Worm (Caenorhabditis elegans): ENCODE results near the gene ptr-24.
A peak's percentile ranks its signal among the peaks of the same experiment; 100 is the strongest.

The ptr-24 gene

ce11 chrX:13354672-13355407 lies 17.0 kb downstream of the ptr-24 start:
- no peak for TF ChIP-seq nhr-232 (tag; optimal IDR thresholded peaks at IDR 0.05)
- no peak for TF ChIP-seq sdc-2 (tag; optimal IDR thresholded peaks at IDR 0.05)
- no peak for TF ChIP-seq sox-2 (GFP tag; IDR thresholded peaks at IDR 0.05)
- TF ChIP-seq hlh-30 (tag; optimal IDR thresholded peaks at IDR 0.05; ENCODE audit: insufficient read depth), result no peak
- TF ChIP-seq pha-4 (tag; optimal IDR thresholded peaks at IDR 0.05), result no peak
- TF ChIP-seq npax-4 (tag; optimal IDR thresholded peaks at IDR 0.05), result no peak
- TF ChIP-seq pag-3 (tag; optimal IDR thresholded peaks at IDR 0.05; ENCODE audit: borderline replicate concordance), result no peak
- TF ChIP-seq hlh-13 (GFP tag; optimal IDR thresholded peaks at IDR 0.05), result no peak
- TF ChIP-seq che-1 (tag; optimal IDR thresholded peaks at IDR 0.05), result no peak
- TF ChIP-seq dve-1 (tag; optimal IDR thresholded peaks at IDR 0.05), result no peak
- TF ChIP-seq ceh-30 (tag; optimal IDR thresholded peaks at IDR 0.05), result no peak
- no peak for TF ChIP-seq gmeb-2 (tag; optimal IDR thresholded peaks at IDR 0.05)
- no peak for TF ChIP-seq unc-55 (GFP tag; optimal IDR thresholded peaks at IDR 0.05)

ce11 chrX:13356469-13356868 lies 18.6 kb downstream of the ptr-24 start:
- no peak for TF ChIP-seq dve-1 (tag; optimal IDR thresholded peaks at IDR 0.05)
- no peak for TF ChIP-seq tbx-2 (tag; optimal IDR thresholded peaks at IDR 0.05)
- no peak for TF ChIP-seq ceh-19 (GFP tag; optimal IDR thresholded peaks at IDR 0.05)
- TF ChIP-seq hlh-30 (tag; optimal IDR thresholded peaks at IDR 0.05; ENCODE audit: insufficient read depth), result no peak
- TF ChIP-seq hlh-15 (tag; optimal IDR thresholded peaks at IDR 0.05), result no peak
- no peak for TF ChIP-seq lim-6 (tag; optimal IDR thresholded peaks at IDR 0.05)
- TF ChIP-seq npax-4 (tag; optimal IDR thresholded peaks at IDR 0.05), result no peak
- no peak for TF ChIP-seq sdc-2 (tag; optimal IDR thresholded peaks at IDR 0.05)
- no peak for TF ChIP-seq sox-4 (tag; optimal IDR thresholded peaks at IDR 0.05)

ce11 chrX:13357673-13358072 lies 19.8 kb downstream of the ptr-24 start:
- TF ChIP-seq F13H6.1 (tag; optimal IDR thresholded peaks at IDR 0.05) (no peak), ceh-19 (GFP tag; optimal IDR thresholded peaks at IDR 0.05) (no peak), syd-9 (tag; optimal IDR thresholded peaks at IDR 0.05) (no peak), C38D4.7 (GFP tag; optimal IDR thresholded peaks at IDR 0.05) (no peak), pqm-1 (tag; optimal IDR thresholded peaks at IDR 0.05) (no peak), sdc-2 (tag; optimal IDR thresholded peaks at IDR 0.05) (no peak), ceh-34 (tag; optimal IDR thresholded peaks at IDR 0.05) (no peak), unc-55 (GFP tag; optimal IDR thresholded peaks at IDR 0.05) (no peak), unc-86 (tag; optimal IDR thresholded peaks at IDR 0.05) (no peak), sox-4 (tag; optimal IDR thresholded peaks at IDR 0.05) (no peak), eyg-1 (tag; optimal IDR thresholded peaks at IDR 0.05) (no peak), pat-9 (tag; optimal IDR thresholded peaks at IDR 0.05) (no peak)

ce11 chrX:13358573-13358972 lies 20.7 kb downstream of the ptr-24 start:
- no peak for TF ChIP-seq tbx-7 (tag; optimal IDR thresholded peaks at IDR 0.05)
- TF ChIP-seq F13H6.1 (tag; optimal IDR thresholded peaks at IDR 0.05), result no peak
- TF ChIP-seq ceh-6 (GFP tag; optimal IDR thresholded peaks at IDR 0.05), result no peak
- TF ChIP-seq gmeb-2 (tag; optimal IDR thresholded peaks at IDR 0.05), result no peak
- no peak for TF ChIP-seq sox-2 (GFP tag; IDR thresholded peaks at IDR 0.05)
- TF ChIP-seq K09A11.1 (tag; optimal IDR thresholded peaks at IDR 0.05; ENCODE audit: insufficient read depth), result no peak
- TF ChIP-seq ceh-48 (tag; optimal IDR thresholded peaks at IDR 0.05), result no peak
- no peak for TF ChIP-seq dmd-4 (tag; optimal IDR thresholded peaks at IDR 0.05; ENCODE audit: borderline replicate concordance)
- no peak for TF ChIP-seq ceh-2 (tag; optimal IDR thresholded peaks at IDR 0.05)
- TF ChIP-seq nhr-232 (tag; optimal IDR thresholded peaks at IDR 0.05), result no peak
- TF ChIP-seq hlh-30 (tag; optimal IDR thresholded peaks at IDR 0.05; ENCODE audit: insufficient read depth), result peak; percentile 93
- no peak for TF ChIP-seq hlh-13 (GFP tag; optimal IDR thresholded peaks at IDR 0.05)
- no peak for TF ChIP-seq zip-5 (tag; optimal IDR thresholded peaks at IDR 0.05)
- no peak for TF ChIP-seq mec-3 (tag; optimal IDR thresholded peaks at IDR 0.05; ENCODE audit: borderline replicate concordance)
- TF ChIP-seq pha-2 (tag; optimal IDR thresholded peaks at IDR 0.05), result no peak
- TF ChIP-seq ceh-22 (tag; optimal IDR thresholded peaks at IDR 0.05), result no peak
- peak; percentile 59 for TF ChIP-seq ceh-18 (tag; optimal IDR thresholded peaks at IDR 0.05)
- TF ChIP-seq ceh-34 (tag; optimal IDR thresholded peaks at IDR 0.05), result no peak
- no peak for TF ChIP-seq sox-4 (tag; optimal IDR thresholded peaks at IDR 0.05)
- peak; percentile 2 for TF ChIP-seq ceh-31 (tag; optimal IDR thresholded peaks at IDR 0.05)
- peak; percentile 22 for TF ChIP-seq tbx-2 (tag; optimal IDR thresholded peaks at IDR 0.05)
- TF ChIP-seq dve-1 (tag; optimal IDR thresholded peaks at IDR 0.05), result no peak
